Worm (Caenorhabditis elegans) whole organism, late embryonic: ENCODE results near the gene B0554.1.

ENCODE experiments used
- C38D4.7 ChIP-seq: fragments of 200-800 bp; sonication (Bioruptor generic); optimal IDR thresholded peaks from 2 replicates; lab custom pipeline; 2018; ENCODE audit warnings: mild to moderate bottlenecking, missing genetic modification characterization, moderate library complexity, missing compliant biosample characterization
- K02D7.2 ChIP-seq: sonication (generic microtip); optimal IDR thresholded peaks from 2 replicates; lab custom pipeline; 2017; ENCODE audit warnings: mild to moderate bottlenecking, missing genetic modification characterization, missing compliant biosample characterization
- K09A11.1 ChIP-seq: sonication (generic microtip); optimal IDR thresholded peaks from 2 replicates; lab custom pipeline; 2017; ENCODE audit warnings: antibody characterized with exemption, mild to moderate bottlenecking, missing genetic modification characterization, missing compliant biosample characterization; ENCODE audit not compliant: insufficient read depth
- ahr-1 ChIP-seq: sonication (generic microtip); optimal IDR thresholded peaks from 2 replicates; lab custom pipeline; 2016; ENCODE audit warnings: missing genetic modification characterization, missing compliant biosample characterization
- ceh-14 ChIP-seq: sonication (generic microtip); optimal IDR thresholded peaks from 2 replicates; lab custom pipeline; 2016; ENCODE audit warnings: missing genotype, missing genetic modification characterization, missing compliant biosample characterization
- ceh-19 ChIP-seq: fragments of 200-800 bp; sonication (Bioruptor generic); optimal IDR thresholded peaks from 2 replicates; lab custom pipeline; 2018; ENCODE audit warnings: mild to moderate bottlenecking, missing genetic modification characterization, missing compliant biosample characterization
- ceh-22 ChIP-seq: sonication (generic microtip); optimal IDR thresholded peaks from 2 replicates; lab custom pipeline; 2017; ENCODE audit warnings: missing biosample characterization, missing genetic modification characterization
- ceh-24 ChIP-seq: sonication (generic microtip); optimal IDR thresholded peaks from 2 replicates; lab custom pipeline; 2016; ENCODE audit warnings: mild to moderate bottlenecking, missing genetic modification characterization, missing compliant biosample characterization
- ceh-45 ChIP-seq: fragments of 200-800 bp; sonication (Bioruptor generic); IDR thresholded peaks from 2 replicates; pipeline ENCODE4 v1.3.6; 2022; ENCODE audit warnings: missing genetic modification reagents, missing genetic modification characterization, missing compliant biosample characterization
- dmd-4 ChIP-seq: sonication (generic microtip); optimal IDR thresholded peaks from 2 replicates; lab custom pipeline; 2016; ENCODE audit warnings: borderline replicate concordance, missing genetic modification characterization, missing compliant biosample characterization
- dve-1 ChIP-seq: sonication (generic microtip); optimal IDR thresholded peaks from 2 replicates; lab custom pipeline; 2017; ENCODE audit warnings: antibody characterized with exemption, mild to moderate bottlenecking, missing genetic modification characterization, missing compliant biosample characterization
- elt-2 ChIP-seq: sonication (generic microtip); optimal IDR thresholded peaks from 2 replicates; lab custom pipeline; 2016; ENCODE audit warnings: missing genetic modification reagents, missing genetic modification characterization, missing compliant biosample characterization
- elt-4 ChIP-seq: sonication (generic microtip); optimal IDR thresholded peaks from 2 replicates; lab custom pipeline; 2016; ENCODE audit warnings: missing genetic modification characterization, missing compliant biosample characterization
- ets-4 ChIP-seq: sonication (generic microtip); optimal IDR thresholded peaks from 2 replicates; lab custom pipeline; 2016; ENCODE audit warnings: missing genetic modification characterization, missing compliant biosample characterization
- fkh-10 ChIP-seq: fragments of 150-350 bp; optimal IDR thresholded peaks from 2 replicates; lab custom pipeline; 2014; ENCODE audit warnings: missing biosample characterization, missing genetic modification reagents, missing genetic modification characterization
- gmeb-2 ChIP-seq: sonication (generic microtip); optimal IDR thresholded peaks from 2 replicates; lab custom pipeline; 2016; ENCODE audit warnings: missing genetic modification characterization, inconsistent platforms, missing compliant biosample characterization
- hlh-15 ChIP-seq: sonication (generic microtip); optimal IDR thresholded peaks from 2 replicates; lab custom pipeline; 2016; ENCODE audit warnings: missing genetic modification characterization, missing compliant biosample characterization
- hlh-30 ChIP-seq: sonication (generic microtip); optimal IDR thresholded peaks from 2 replicates; lab custom pipeline; 2017; ENCODE audit warnings: antibody characterized with exemption, missing genetic modification characterization, missing compliant biosample characterization; ENCODE audit not compliant: insufficient read depth
- hlh-6 ChIP-seq: sonication (generic microtip); optimal IDR thresholded peaks from 2 replicates; lab custom pipeline; 2016; ENCODE audit warnings: missing genotype, missing genetic modification characterization, missing compliant biosample characterization
- lin-11 ChIP-seq: fragments of 200-800 bp; sonication (Bioruptor generic); optimal IDR thresholded peaks from 2 replicates; lab custom pipeline; 2018; ENCODE audit warnings: mild to moderate bottlenecking, missing genetic modification characterization, missing compliant biosample characterization
- madf-2 ChIP-seq: sonication (generic microtip); optimal IDR thresholded peaks from 2 replicates; lab custom pipeline; 2017; ENCODE audit warnings: missing genetic modification characterization, missing compliant biosample characterization
- nhr-232 ChIP-seq: sonication (generic microtip); optimal IDR thresholded peaks from 2 replicates; lab custom pipeline; 2016; ENCODE audit warnings: missing genetic modification characterization, missing compliant biosample characterization
- pax-1 ChIP-seq: fragments of 150-350 bp; optimal IDR thresholded peaks from 2 replicates; lab custom pipeline; 2014; ENCODE audit warnings: missing biosample characterization, missing genetic modification characterization
- pha-2 ChIP-seq: sonication (generic microtip); optimal IDR thresholded peaks from 2 replicates; lab custom pipeline; 2017; ENCODE audit warnings: mild to moderate bottlenecking, missing genetic modification characterization, missing compliant biosample characterization
- pha-4 ChIP-seq: fragments of 150-350 bp; optimal IDR thresholded peaks from 2 replicates; lab custom pipeline; 2018; ENCODE audit warnings: missing biosample characterization, missing genetic modification reagents, missing genetic modification characterization
- pros-1 ChIP-seq: fragments of 150-350 bp; optimal IDR thresholded peaks from 2 replicates; lab custom pipeline; 2014; ENCODE audit warnings: missing biosample characterization, missing genetic modification reagents, missing genetic modification characterization
- ref-2 ChIP-seq: sonication (generic microtip); optimal IDR thresholded peaks from 2 replicates; lab custom pipeline; 2016; ENCODE audit warnings: missing genetic modification characterization, missing compliant biosample characterization
- sdc-2 ChIP-seq: sonication (generic microtip); optimal IDR thresholded peaks from 2 replicates; lab custom pipeline; 2016; ENCODE audit warnings: missing genotype, missing genetic modification characterization, missing compliant biosample characterization
- sox-2 ChIP-seq: fragments of 200-800 bp; sonication (Bioruptor generic); IDR thresholded peaks from 2 replicates; pipeline ENCODE4 v1.3.6; 2022; ENCODE audit warnings: missing genetic modification reagents, missing genetic modification characterization, missing compliant biosample characterization
- syd-9 ChIP-seq: sonication (generic microtip); optimal IDR thresholded peaks from 2 replicates; lab custom pipeline; 2016; ENCODE audit warnings: mild to moderate bottlenecking, missing genetic modification characterization, moderate library complexity, missing compliant biosample characterization
- tbx-7 ChIP-seq: sonication (generic microtip); optimal IDR thresholded peaks from 2 replicates; lab custom pipeline; 2016; ENCODE audit warnings: missing genotype, missing genetic modification characterization, missing compliant biosample characterization
- unc-3 ChIP-seq, 2 experiments: fragments of 200-800 bp in 1 of 2; sonication (Bioruptor generic) in 1 of 2; sonication (generic microtip) in 1 of 2; conservative IDR thresholded peaks in 1 of 2; optimal IDR thresholded peaks in 1 of 2; 2 replicates each; pipeline versions ENCODE4 v1.3.6 to Lab custom; 2016 to 2022; ENCODE audit warnings: missing compliant biosample characterization in 2 of 2, missing genetic modification characterization in 2 of 2, missing genetic modification reagents in 1 of 2
- unc-55 ChIP-seq: sonication (generic microtip); optimal IDR thresholded peaks from 2 replicates; lab custom pipeline; 2017; ENCODE audit warnings: missing biosample characterization, missing genetic modification reagents, missing genetic modification characterization

B0554.1 gene

DNA sequence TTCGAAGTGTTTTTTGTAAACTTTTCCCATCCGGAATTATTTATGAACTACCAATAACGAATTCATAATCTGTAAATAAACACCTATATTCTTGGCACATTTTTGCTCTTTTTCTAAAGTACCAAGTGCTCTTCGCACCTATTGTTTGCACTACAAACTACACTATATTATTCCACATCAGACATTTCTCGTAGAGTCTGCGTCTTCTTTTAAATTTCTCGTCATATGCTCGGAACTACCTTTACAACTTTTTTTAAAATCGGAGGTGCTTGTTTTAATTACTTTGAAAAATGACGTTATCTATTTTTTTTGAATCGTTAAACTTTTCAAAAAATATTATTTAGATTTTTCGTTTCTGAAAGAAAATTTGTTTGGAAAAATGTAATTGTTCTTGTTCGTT lies 26.6 kb downstream of the B0554.1 start, which contains the start of gene nhr-201:
Gene nhr-201, plus strand, starts transcription at position 29 of the 400 bp plus-strand sequence.
- TF ChIP-seq sdc-2 (tag; lab: Kevin White, UChicago) (no peak), ceh-24 (tag; lab: Kevin White, UChicago) (no peak), elt-4 (no peak)

DNA sequence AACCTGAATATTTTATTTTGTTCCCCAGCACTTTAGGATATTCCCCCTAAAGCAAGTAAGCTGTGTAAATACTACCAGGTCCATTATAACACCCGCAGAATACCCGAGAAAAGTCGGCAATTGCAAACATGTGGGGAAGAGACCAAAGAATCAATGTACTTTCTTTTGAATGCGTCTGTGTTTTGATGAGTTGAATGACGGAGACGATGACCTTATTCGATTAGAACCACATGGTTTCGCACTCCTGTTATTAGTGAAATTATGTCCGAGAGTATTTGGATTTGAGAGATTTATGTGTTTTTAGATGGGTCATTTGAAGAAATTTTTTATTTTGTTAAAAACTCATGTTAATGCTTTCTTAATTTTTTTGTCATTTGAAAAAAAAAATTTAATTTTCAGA lies 27.2 kb downstream of the B0554.1 start:
- TF ChIP-seq K02D7.2 (tag; lab: Kevin White, UChicago): no peak
- no peak for TF ChIP-seq pax-1
- TF ChIP-seq, all 69 proteins: peak for 0

DNA sequence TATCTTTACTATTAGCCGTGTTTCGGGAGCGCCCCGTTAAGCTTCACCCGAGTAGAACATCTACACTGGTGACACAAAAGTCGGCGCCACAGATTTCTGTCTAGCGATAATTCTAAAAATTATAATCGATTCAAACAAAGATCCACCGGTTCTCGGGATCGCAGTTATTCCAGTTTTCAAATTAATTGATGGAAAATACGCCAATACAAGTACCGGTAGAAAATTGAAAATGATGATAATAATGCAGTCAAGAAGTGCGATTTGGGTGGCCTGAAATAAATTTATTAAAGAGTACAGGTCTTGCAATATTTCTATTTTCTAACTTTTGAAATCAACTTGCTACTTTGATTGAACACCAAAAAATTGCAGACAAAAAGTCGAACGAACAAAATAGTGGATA lies 29.3 kb downstream of the B0554.1 start:
- no peak for TF ChIP-seq elt-2 (tag; lab: Kevin White, UChicago)
- TF ChIP-seq ceh-45: no peak
- TF ChIP-seq hlh-15 (tag; lab: Kevin White, UChicago): no peak
- no peak for TF ChIP-seq elt-4
- no peak for TF ChIP-seq syd-9 (tag; lab: Kevin White, UChicago)
- TF ChIP-seq ceh-22 (tag; lab: Kevin White, UChicago): no peak
- no peak for TF ChIP-seq unc-3 (GFP tag; conservative IDR thresholded peaks at IDR 0.05; lab: Robert Waterston, UW)
- TF ChIP-seq unc-3 (tag; optimal IDR thresholded peaks at IDR 0.05; lab: Kevin White, UChicago): no peak
- no peak for TF ChIP-seq pros-1 (tag; lab: Kevin White, UChicago)
- no peak for TF ChIP-seq madf-2 (tag; lab: Kevin White, UChicago)
- no peak for TF ChIP-seq ceh-14 (tag; lab: Kevin White, UChicago)
- no peak for TF ChIP-seq C38D4.7 (GFP tag; lab: Kevin White, UChicago)
- no peak for TF ChIP-seq pha-4
- no peak for TF ChIP-seq K09A11.1 (tag; lab: Kevin White, UChicago)
- TF ChIP-seq sdc-2 (tag; lab: Kevin White, UChicago): no peak
- no peak for TF ChIP-seq ahr-1 (tag; lab: Kevin White, UChicago)
- TF ChIP-seq pha-2 (tag; lab: Kevin White, UChicago): no peak
- TF ChIP-seq hlh-6 (tag; lab: Kevin White, UChicago): no peak
- TF ChIP-seq fkh-10 (GFP tag; lab: Kevin White, UChicago): no peak

- no peak for TF ChIP-seq nhr-232 (tag; lab: Kevin White, UChicago)
- no peak for TF ChIP-seq pros-1 (tag; lab: Kevin White, UChicago)
- no peak for TF ChIP-seq gmeb-2 (tag; lab: Kevin White, UChicago)
- no peak for TF ChIP-seq hlh-30 (tag; lab: Kevin White, UChicago)
- TF ChIP-seq sox-2: no peak
- TF ChIP-seq ceh-22 (tag; lab: Kevin White, UChicago): no peak
- TF ChIP-seq hlh-6 (tag; lab: Kevin White, UChicago): no peak
- TF ChIP-seq lin-11: no peak
- TF ChIP-seq dmd-4 (tag; lab: Kevin White, UChicago): no peak
- TF ChIP-seq ceh-19 (GFP tag; lab: Kevin White, UChicago): no peak
- TF ChIP-seq madf-2 (tag; lab: Kevin White, UChicago): no peak
- TF ChIP-seq unc-55: no peak
- TF ChIP-seq dve-1 (tag; lab: Kevin White, UChicago): no peak
- no peak for TF ChIP-seq ceh-24 (tag; lab: Kevin White, UChicago)
- TF ChIP-seq tbx-7 (tag; lab: Kevin White, UChicago): no peak
- TF ChIP-seq unc-3 (GFP tag; conservative IDR thresholded peaks at IDR 0.05; lab: Robert Waterston, UW): no peak
- TF ChIP-seq unc-3 (tag; optimal IDR thresholded peaks at IDR 0.05; lab: Kevin White, UChicago): no peak
- no peak for TF ChIP-seq ref-2
Observed at ce11 chrV:468460-468859, 30.3 kb downstream of the B0554.1 start, which contains the start of gene srbc-57. TSS of gene srbc-57 (minus strand) at chrV:468560.

DNA sequence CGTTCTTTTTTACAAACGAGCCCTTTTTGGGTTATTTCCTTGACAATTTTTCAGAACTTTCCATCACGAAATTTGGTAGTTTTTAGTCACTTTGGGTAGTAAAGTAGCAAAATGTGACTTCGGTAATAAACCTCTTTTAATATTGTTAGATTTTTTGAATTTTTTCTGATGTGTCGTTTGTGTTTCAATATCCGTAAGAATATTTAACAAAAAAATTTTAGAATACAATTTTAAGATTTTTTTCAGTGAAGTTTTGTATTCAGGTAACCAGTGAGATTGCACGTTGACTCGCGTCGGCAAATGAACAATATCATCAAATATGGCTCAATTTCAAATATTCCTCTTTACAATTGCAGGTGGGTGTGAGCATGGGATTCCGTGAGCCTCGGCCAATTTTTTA lies 34.4 kb downstream of the B0554.1 start, which contains the start of gene srt-31:
Gene srt-31, plus strand, starts transcription at position 301 of the 400 bp plus-strand sequence.
- TF ChIP-seq ets-4 (tag; lab: Kevin White, UChicago): no peak
- no peak for TF ChIP-seq sox-2
- no peak for TF ChIP-seq nhr-232 (tag; lab: Kevin White, UChicago)
- no peak for TF ChIP-seq unc-55
- TF ChIP-seq madf-2 (tag; lab: Kevin White, UChicago): no peak
